Fruit fly (Drosophila melanogaster) whole organism, prepupa: ENCODE measurements around the gene CG31904.

Experiments used
- CG3032 ChIP-seq: fragments of 200-800 bp; optimal IDR thresholded peaks from 2 replicates; lab custom pipeline; 2019; ENCODE audit warnings: missing biosample characterization, mild to moderate bottlenecking, missing genetic modification characterization, moderate library complexity
- Eip93F ChIP-seq: fragments of 200-800 bp; sonication (Bioruptor generic); optimal IDR thresholded peaks from 2 replicates; lab custom pipeline; 2016; ENCODE audit warnings: missing biosample characterization, mild to moderate bottlenecking, missing genetic modification characterization
- Hr4 ChIP-seq: fragments of 200-800 bp; sonication (Bioruptor generic); optimal IDR thresholded peaks from 3 replicates; lab custom pipeline; 2016; ENCODE audit warnings: missing biosample characterization, missing genetic modification characterization
- topi ChIP-seq: fragments of 200-800 bp; sonication (Bioruptor generic); optimal IDR thresholded peaks from 3 replicates; lab custom pipeline; 2016; ENCODE audit warnings: missing biosample characterization, missing genetic modification characterization

DNA sequence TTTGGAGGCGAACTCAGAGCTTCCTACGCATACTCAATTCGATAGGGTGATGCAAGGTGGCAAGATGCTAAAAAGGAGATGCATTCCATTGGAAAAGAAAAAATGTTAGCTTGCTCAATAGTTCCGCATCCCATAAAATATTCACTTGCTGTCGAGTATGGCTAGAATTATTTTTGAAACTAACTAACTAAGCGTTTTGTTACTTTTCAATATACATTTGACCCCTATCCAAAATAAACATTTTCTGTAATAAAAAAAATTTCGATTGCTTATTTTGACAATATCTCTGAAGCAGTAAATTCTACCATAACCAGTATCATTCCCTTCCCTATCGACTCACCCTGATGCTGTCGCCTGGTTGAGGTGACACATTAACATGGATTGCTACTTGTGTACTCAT, 35.1 kb downstream of the CG31904 start:
- TF ChIP-seq topi (GFP tag; lab: Kevin White, UChicago) (peak; percentile 81), CG3032 (tag; lab: Kevin White, UChicago) (peak; percentile 84), Eip93F (GFP tag; lab: Kevin White, UChicago) (no peak), Hr4 (GFP tag; lab: Kevin White, UChicago) (peak; percentile 62)
